Worm (Caenorhabditis elegans) whole organism, late embryonic: Measurements from ENCODE around the gene F55C12.2.
A peak's percentile ranks its signal among the peaks of the same experiment; 100 is the strongest.

Source experiments
- C08G9.2 ChIP-seq: sonication (generic microtip); optimal IDR thresholded peaks from 2 replicates; lab custom pipeline; 2016; ENCODE audit warnings: mild to moderate bottlenecking, missing genetic modification characterization, moderate library complexity, missing compliant biosample characterization
- C38D4.7 ChIP-seq: fragments of 200-800 bp; sonication (Bioruptor generic); optimal IDR thresholded peaks from 2 replicates; lab custom pipeline; 2018; ENCODE audit warnings: mild to moderate bottlenecking, missing genetic modification characterization, moderate library complexity, missing compliant biosample characterization
- F13H6.1 ChIP-seq: sonication (generic microtip); optimal IDR thresholded peaks from 2 replicates; lab custom pipeline; 2016; ENCODE audit warnings: missing genetic modification characterization, missing compliant biosample characterization
- K02D7.2 ChIP-seq: sonication (generic microtip); optimal IDR thresholded peaks from 2 replicates; lab custom pipeline; 2017; ENCODE audit warnings: mild to moderate bottlenecking, missing genetic modification characterization, missing compliant biosample characterization
- K09A11.1 ChIP-seq: sonication (generic microtip); optimal IDR thresholded peaks from 2 replicates; lab custom pipeline; 2017; ENCODE audit warnings: antibody characterized with exemption, mild to moderate bottlenecking, missing genetic modification characterization, missing compliant biosample characterization; ENCODE audit not compliant: insufficient read depth
- ahr-1 ChIP-seq: sonication (generic microtip); optimal IDR thresholded peaks from 2 replicates; lab custom pipeline; 2016; ENCODE audit warnings: missing genetic modification characterization, missing compliant biosample characterization
- ama-1 ChIP-seq: fragments of 150-350 bp; optimal IDR thresholded peaks from 2 replicates; lab custom pipeline; 2014
- ceh-14 ChIP-seq: sonication (generic microtip); optimal IDR thresholded peaks from 2 replicates; lab custom pipeline; 2016; ENCODE audit warnings: missing genotype, missing genetic modification characterization, missing compliant biosample characterization
- ceh-18 ChIP-seq: sonication (generic microtip); optimal IDR thresholded peaks from 2 replicates; lab custom pipeline; 2016; ENCODE audit warnings: missing genetic modification characterization, missing compliant biosample characterization
- ceh-22 ChIP-seq: sonication (generic microtip); optimal IDR thresholded peaks from 2 replicates; lab custom pipeline; 2017; ENCODE audit warnings: missing biosample characterization, missing genetic modification characterization
- ceh-24 ChIP-seq: sonication (generic microtip); optimal IDR thresholded peaks from 2 replicates; lab custom pipeline; 2016; ENCODE audit warnings: mild to moderate bottlenecking, missing genetic modification characterization, missing compliant biosample characterization
- ceh-30 ChIP-seq: fragments of 150-350 bp; optimal IDR thresholded peaks from 2 replicates; lab custom pipeline; 2014; ENCODE audit warnings: missing biosample characterization, missing genetic modification characterization
- ceh-31 ChIP-seq: sonication (generic microtip); optimal IDR thresholded peaks from 2 replicates; lab custom pipeline; 2016; ENCODE audit warnings: missing genetic modification characterization, missing compliant biosample characterization
- ceh-34 ChIP-seq: sonication (generic microtip); optimal IDR thresholded peaks from 2 replicates; lab custom pipeline; 2016; ENCODE audit warnings: mild to moderate bottlenecking, missing genetic modification characterization, missing compliant biosample characterization
- ceh-48 ChIP-seq: sonication (generic microtip); optimal IDR thresholded peaks from 2 replicates; lab custom pipeline; 2016; ENCODE audit warnings: missing genetic modification characterization, inconsistent platforms, missing compliant biosample characterization
- ceh-9 ChIP-seq: sonication (generic microtip); optimal IDR thresholded peaks from 2 replicates; lab custom pipeline; 2016; ENCODE audit warnings: mild to moderate bottlenecking, missing genetic modification characterization, inconsistent platforms, missing compliant biosample characterization
- che-1 ChIP-seq: sonication (generic microtip); optimal IDR thresholded peaks from 2 replicates; lab custom pipeline; 2016; ENCODE audit warnings: mild to moderate bottlenecking, missing genetic modification characterization, missing compliant biosample characterization
- dve-1 ChIP-seq: sonication (generic microtip); optimal IDR thresholded peaks from 2 replicates; lab custom pipeline; 2017; ENCODE audit warnings: antibody characterized with exemption, mild to moderate bottlenecking, missing genetic modification characterization, missing compliant biosample characterization
- elt-2 ChIP-seq: sonication (generic microtip); optimal IDR thresholded peaks from 2 replicates; lab custom pipeline; 2016; ENCODE audit warnings: missing genetic modification reagents, missing genetic modification characterization, missing compliant biosample characterization
- elt-4 ChIP-seq: sonication (generic microtip); optimal IDR thresholded peaks from 2 replicates; lab custom pipeline; 2016; ENCODE audit warnings: missing genetic modification characterization, missing compliant biosample characterization
- ets-4 ChIP-seq: sonication (generic microtip); optimal IDR thresholded peaks from 2 replicates; lab custom pipeline; 2016; ENCODE audit warnings: missing genetic modification characterization, missing compliant biosample characterization
- eyg-1 ChIP-seq: sonication (generic microtip); optimal IDR thresholded peaks from 2 replicates; lab custom pipeline; 2016; ENCODE audit warnings: missing genotype, missing genetic modification characterization, missing compliant biosample characterization
- fkh-6 ChIP-seq: sonication (generic microtip); optimal IDR thresholded peaks from 2 replicates; lab custom pipeline; 2016; ENCODE audit warnings: missing genetic modification characterization, missing compliant biosample characterization
- gmeb-2 ChIP-seq: sonication (generic microtip); optimal IDR thresholded peaks from 2 replicates; lab custom pipeline; 2016; ENCODE audit warnings: missing genetic modification characterization, inconsistent platforms, missing compliant biosample characterization
- hlh-15 ChIP-seq: sonication (generic microtip); optimal IDR thresholded peaks from 2 replicates; lab custom pipeline; 2016; ENCODE audit warnings: missing genetic modification characterization, missing compliant biosample characterization
- hlh-30 ChIP-seq: sonication (generic microtip); optimal IDR thresholded peaks from 2 replicates; lab custom pipeline; 2017; ENCODE audit warnings: antibody characterized with exemption, missing genetic modification characterization, missing compliant biosample characterization; ENCODE audit not compliant: insufficient read depth
- hlh-8 ChIP-seq: sonication (generic microtip); optimal IDR thresholded peaks from 2 replicates; lab custom pipeline; 2016; ENCODE audit warnings: missing genotype, missing genetic modification characterization, missing compliant biosample characterization
- lim-6 ChIP-seq: sonication (generic microtip); optimal IDR thresholded peaks from 2 replicates; lab custom pipeline; 2016; ENCODE audit warnings: missing genetic modification characterization, missing compliant biosample characterization
- madf-2 ChIP-seq: sonication (generic microtip); optimal IDR thresholded peaks from 2 replicates; lab custom pipeline; 2017; ENCODE audit warnings: missing genetic modification characterization, missing compliant biosample characterization
- mec-3 ChIP-seq: sonication (generic microtip); optimal IDR thresholded peaks from 2 replicates; lab custom pipeline; 2016; ENCODE audit warnings: borderline replicate concordance, missing genetic modification characterization, missing compliant biosample characterization
- nfya-1 ChIP-seq: sonication (generic microtip); optimal IDR thresholded peaks from 2 replicates; lab custom pipeline; 2017; ENCODE audit warnings: missing genetic modification characterization, mild to moderate bottlenecking, missing compliant biosample characterization, antibody characterized with exemption, moderate library complexity
- nhr-232 ChIP-seq: sonication (generic microtip); optimal IDR thresholded peaks from 2 replicates; lab custom pipeline; 2016; ENCODE audit warnings: missing genetic modification characterization, missing compliant biosample characterization
- npax-4 ChIP-seq: sonication (generic microtip); optimal IDR thresholded peaks from 2 replicates; lab custom pipeline; 2016; ENCODE audit warnings: missing genetic modification characterization, missing compliant biosample characterization
- odd-2 ChIP-seq: sonication (generic microtip); optimal IDR thresholded peaks from 2 replicates; lab custom pipeline; 2017; ENCODE audit warnings: antibody characterized with exemption, mild to moderate bottlenecking, missing genetic modification characterization, missing compliant biosample characterization
- pag-3 ChIP-seq: sonication (generic microtip); optimal IDR thresholded peaks from 2 replicates; lab custom pipeline; 2016; ENCODE audit warnings: missing compliant biosample characterization, missing genetic modification characterization, borderline replicate concordance
- pax-1 ChIP-seq: fragments of 150-350 bp; optimal IDR thresholded peaks from 2 replicates; lab custom pipeline; 2014; ENCODE audit warnings: missing biosample characterization, missing genetic modification characterization
- pha-2 ChIP-seq: sonication (generic microtip); optimal IDR thresholded peaks from 2 replicates; lab custom pipeline; 2017; ENCODE audit warnings: mild to moderate bottlenecking, missing genetic modification characterization, missing compliant biosample characterization
- pha-4 ChIP-seq: fragments of 150-350 bp; optimal IDR thresholded peaks from 2 replicates; lab custom pipeline; 2018; ENCODE audit warnings: missing biosample characterization, missing genetic modification reagents, missing genetic modification characterization
- pqm-1 ChIP-seq: sonication (generic microtip); optimal IDR thresholded peaks from 2 replicates; lab custom pipeline; 2016; ENCODE audit warnings: missing genetic modification characterization, missing compliant biosample characterization
- pros-1 ChIP-seq: fragments of 150-350 bp; optimal IDR thresholded peaks from 2 replicates; lab custom pipeline; 2014; ENCODE audit warnings: missing biosample characterization, missing genetic modification reagents, missing genetic modification characterization
- rnt-1 ChIP-seq: sonication (generic microtip); optimal IDR thresholded peaks from 2 replicates; lab custom pipeline; 2016; ENCODE audit warnings: missing genetic modification characterization, missing compliant biosample characterization
- sdc-2 ChIP-seq: sonication (generic microtip); optimal IDR thresholded peaks from 2 replicates; lab custom pipeline; 2016; ENCODE audit warnings: missing genotype, missing genetic modification characterization, missing compliant biosample characterization
- sox-4 ChIP-seq: sonication (generic microtip); optimal IDR thresholded peaks from 2 replicates; lab custom pipeline; 2017; ENCODE audit warnings: mild to moderate bottlenecking, missing genetic modification characterization, inconsistent platforms, missing compliant biosample characterization
- syd-9 ChIP-seq: sonication (generic microtip); optimal IDR thresholded peaks from 2 replicates; lab custom pipeline; 2016; ENCODE audit warnings: mild to moderate bottlenecking, missing genetic modification characterization, moderate library complexity, missing compliant biosample characterization
- tbx-2 ChIP-seq: sonication (generic microtip); optimal IDR thresholded peaks from 2 replicates; lab custom pipeline; 2016; ENCODE audit warnings: missing genetic modification characterization, missing compliant biosample characterization
- tbx-7 ChIP-seq: sonication (generic microtip); optimal IDR thresholded peaks from 2 replicates; lab custom pipeline; 2016; ENCODE audit warnings: missing genotype, missing genetic modification characterization, missing compliant biosample characterization
- ttx-3 ChIP-seq: sonication (generic microtip); optimal IDR thresholded peaks from 2 replicates; lab custom pipeline; 2016; ENCODE audit warnings: missing genetic modification reagents, missing genetic modification characterization, missing compliant biosample characterization
- unc-3 ChIP-seq, 2 experiments: fragments of 200-800 bp in 1 of 2; sonication (Bioruptor generic) in 1 of 2; sonication (generic microtip) in 1 of 2; conservative IDR thresholded peaks in 1 of 2; optimal IDR thresholded peaks in 1 of 2; 2 replicates each; pipeline versions ENCODE4 v1.3.6 to Lab custom; 2016 to 2022; ENCODE audit warnings: missing compliant biosample characterization in 2 of 2, missing genetic modification characterization in 2 of 2, missing genetic modification reagents in 1 of 2
- unc-42 ChIP-seq: sonication (generic microtip); optimal IDR thresholded peaks from 2 replicates; lab custom pipeline; 2016; ENCODE audit warnings: missing genotype, missing genetic modification characterization, missing compliant biosample characterization
- unc-55 ChIP-seq: sonication (generic microtip); optimal IDR thresholded peaks from 2 replicates; lab custom pipeline; 2017; ENCODE audit warnings: missing biosample characterization, missing genetic modification reagents, missing genetic modification characterization
- unc-86 ChIP-seq: sonication (generic microtip); optimal IDR thresholded peaks from 2 replicates; lab custom pipeline; 2016; ENCODE audit warnings: missing genetic modification characterization, missing compliant biosample characterization
- zip-5 ChIP-seq: sonication (generic microtip); optimal IDR thresholded peaks from 2 replicates; lab custom pipeline; 2016; ENCODE audit warnings: missing genetic modification characterization, missing compliant biosample characterization
- ztf-16 ChIP-seq: sonication (generic microtip); optimal IDR thresholded peaks from 2 replicates; lab custom pipeline; 2017; ENCODE audit warnings: missing genetic modification characterization, missing compliant biosample characterization

The F55C12.2 gene

DNA sequence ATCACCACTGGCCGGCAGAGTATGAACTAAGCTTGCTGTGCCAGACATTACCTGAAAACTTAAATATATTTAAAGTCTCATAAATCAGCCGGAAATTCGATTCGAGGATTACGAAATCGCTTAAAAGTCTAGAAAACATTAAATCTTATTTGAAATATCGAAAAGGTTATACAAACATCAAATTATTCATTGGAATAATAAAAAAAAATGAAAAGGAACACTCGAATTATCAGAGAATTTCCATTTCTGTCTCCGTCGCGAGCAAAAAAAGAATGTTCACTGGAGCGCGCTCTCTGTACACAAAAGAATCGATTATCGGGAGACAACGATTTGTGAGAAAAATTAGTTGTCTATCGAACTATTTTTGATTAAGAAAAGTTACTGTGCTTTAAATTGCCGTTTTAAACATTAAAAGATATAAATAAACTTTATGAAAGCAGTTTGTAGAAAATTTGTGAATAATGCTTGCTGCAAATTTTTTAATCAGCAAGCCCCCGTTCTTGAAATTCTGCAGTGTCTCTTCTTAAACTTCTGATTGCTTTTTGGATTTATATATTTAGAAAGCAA, 40.4 kb upstream of the F55C12.2 start, which contains the start of gene fzo-1:
Gene fzo-1 (minus strand): TSS at position 51 of the 567 bp plus-strand sequence.
- TF ChIP-seq ceh-24 (tag; lab: Kevin White, UChicago) (peak; percentile 35), madf-2 (tag; lab: Kevin White, UChicago) (no peak), eyg-1 (tag; lab: Kevin White, UChicago) (peak; percentile 67), ceh-9 (no peak), ceh-48 (tag; lab: Kevin White, UChicago) (peak; percentile 23), che-1 (tag; lab: Kevin White, UChicago) (no peak), ahr-1 (tag; lab: Kevin White, UChicago) (peak; percentile 81), hlh-30 (no peak), sdc-2 (tag; lab: Kevin White, UChicago) (peak; percentile 68), ceh-31 (peak; percentile 99), pax-1 (tag; lab: Kevin White, UChicago) (peak; percentile 49), unc-3 (GFP tag; conservative IDR thresholded peaks at IDR 0.05; lab: Robert Waterston, UW) (no peak), unc-3 (tag; optimal IDR thresholded peaks at IDR 0.05; lab: Kevin White, UChicago) (peak; percentile 74), sox-4 (tag; lab: Kevin White, UChicago) (no peak), hlh-15 (tag; lab: Kevin White, UChicago) (peak; percentile 60), gmeb-2 (tag; lab: Kevin White, UChicago) (peak; percentile 42), ets-4 (tag; lab: Kevin White, UChicago) (peak; percentile 92), npax-4 (tag; lab: Kevin White, UChicago) (peak; percentile 16), hlh-8 (peak; percentile 92), rnt-1 (peak; percentile 59), ceh-34 (tag; lab: Kevin White, UChicago) (peak; percentile 75), syd-9 (tag; lab: Kevin White, UChicago) (peak; percentile 16), pag-3 (tag; lab: Kevin White, UChicago) (peak; percentile 75), nhr-232 (tag; lab: Kevin White, UChicago) (no peak), nfya-1 (tag; lab: Kevin White, UChicago) (no peak), ceh-30 (tag; lab: Kevin White, UChicago) (no peak), unc-55 (GFP tag; lab: Kevin White, UChicago) (no peak), lim-6 (tag; lab: Kevin White, UChicago) (peak; percentile 86), ceh-14 (tag; lab: Kevin White, UChicago) (peak; percentile 88), pros-1 (tag; lab: Kevin White, UChicago) (no peak), F13H6.1 (peak; percentile 80), elt-4 (no peak), mec-3 (tag; lab: Kevin White, UChicago) (peak; percentile 40), ceh-22 (tag; lab: Kevin White, UChicago) (no peak), unc-86 (tag; lab: Kevin White, UChicago) (peak; percentile 15), fkh-6 (tag; lab: Kevin White, UChicago) (peak; percentile 60), dve-1 (tag; lab: Kevin White, UChicago) (no peak), pha-4 (tag; lab: Kevin White, UChicago) (no peak), ceh-18 (peak; percentile 28), C08G9.2 (tag; lab: Kevin White, UChicago) (peak; percentile 90), K02D7.2 (tag; lab: Kevin White, UChicago) (no peak), ama-1 (lab: Kevin White, UChicago) (no peak), pqm-1 (tag; lab: Kevin White, UChicago) (peak; percentile 74), K09A11.1 (tag; lab: Kevin White, UChicago) (no peak), ztf-16 (tag; lab: Kevin White, UChicago) (peak; percentile 68), zip-5 (tag; lab: Kevin White, UChicago) (peak; percentile 96), ttx-3 (no peak), odd-2 (tag; lab: Kevin White, UChicago) (no peak), pha-2 (peak; percentile 54), C38D4.7 (GFP tag; lab: Kevin White, UChicago) (no peak), unc-42 (tag; lab: Kevin White, UChicago) (peak; percentile 71), tbx-2 (tag; lab: Kevin White, UChicago) (peak; percentile 95), elt-2 (tag; lab: Kevin White, UChicago) (peak; percentile 97), tbx-7 (tag; lab: Kevin White, UChicago) (peak; percentile 97)
